Worm (Caenorhabditis elegans) whole organism, L4/young adult: ENCODE measurements around the gene dyc-1.

Experiments used
- W03F9.2 ChIP-seq: fragments of 150-350 bp; optimal IDR thresholded peaks from 2 replicates; lab custom pipeline; 2014; ENCODE audit warnings: missing biosample characterization, missing genetic modification characterization
- dao-5 ChIP-seq: sonication (generic microtip); optimal IDR thresholded peaks from 2 replicates; lab custom pipeline; 2016; ENCODE audit warnings: missing genotype, missing genetic modification characterization, moderate library complexity, missing compliant biosample characterization
- him-1 ChIP-seq: sonication (generic microtip); optimal IDR thresholded peaks from 2 replicates; lab custom pipeline; 2016; ENCODE audit warnings: missing genotype, missing genetic modification reagents, missing genetic modification characterization, missing compliant biosample characterization

DNA sequence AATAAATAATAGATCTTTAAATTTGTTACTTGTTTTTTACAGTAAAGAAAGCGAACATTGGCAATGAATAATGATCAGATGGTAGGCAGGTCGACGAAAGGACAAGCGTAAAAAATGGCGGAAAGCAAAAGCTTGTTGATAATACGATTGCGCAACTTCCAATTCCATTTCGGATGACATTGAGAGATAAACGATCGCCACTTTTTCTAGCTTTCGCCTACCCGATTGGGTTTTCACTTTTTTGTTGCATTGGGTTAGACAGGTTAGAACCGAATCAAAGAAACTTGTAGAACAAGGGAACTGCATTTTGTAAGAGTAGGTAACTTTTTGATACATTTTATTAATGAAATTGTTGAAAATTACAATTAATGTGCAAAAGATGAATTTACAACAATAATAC, 20.2 kb downstream of the dyc-1 start:
- TF ChIP-seq W03F9.2 (tag; lab: Kevin White, UChicago) = no peak
- no peak for TF ChIP-seq him-1 (tag; lab: Kevin White, UChicago)
- no peak for TF ChIP-seq dao-5 (tag; lab: Kevin White, UChicago)
